Worm (Caenorhabditis elegans): ENCODE measurements around the gene clec-266.

Gene clec-266

ce11 chrX:6593178-6593786 is 29.4 kb downstream of the clec-266 start (continued):
- TF ChIP-seq tbx-7 (tag; optimal IDR thresholded peaks at IDR 0.05) = peak; percentile 31
- peak; percentile 77 for TF ChIP-seq ztf-16 (tag; optimal IDR thresholded peaks at IDR 0.05)
- peak; percentile 46 for TF ChIP-seq hlh-8 (tag; optimal IDR thresholded peaks at IDR 0.05)
- peak; percentile 82 for TF ChIP-seq C38D4.7 (GFP tag; optimal IDR thresholded peaks at IDR 0.05)
- peak; percentile 92 for TF ChIP-seq ref-2 (tag; optimal IDR thresholded peaks at IDR 0.05)
- peak; percentile 90 for TF ChIP-seq ceh-19 (GFP tag; optimal IDR thresholded peaks at IDR 0.05)
- no peak for TF ChIP-seq ama-1 (optimal IDR thresholded peaks at IDR 0.05)
- TF ChIP-seq fkh-10 (GFP tag; optimal IDR thresholded peaks at IDR 0.05) = peak; percentile 81
- peak; percentile 87 for TF ChIP-seq ceh-34 (tag; optimal IDR thresholded peaks at IDR 0.05)
- TF ChIP-seq rnt-1 (tag; optimal IDR thresholded peaks at IDR 0.05) = peak; percentile 79
- TF ChIP-seq ceh-14 (tag; optimal IDR thresholded peaks at IDR 0.05) = peak; percentile 81
- TF ChIP-seq unc-3 (GFP tag; conservative IDR thresholded peaks at IDR 0.05) = peak; percentile 89
- peak; percentile 80 for TF ChIP-seq unc-3 (tag; optimal IDR thresholded peaks at IDR 0.05)
- TF ChIP-seq unc-55 (GFP tag; optimal IDR thresholded peaks at IDR 0.05) = no peak
- TF ChIP-seq ceh-31 (tag; optimal IDR thresholded peaks at IDR 0.05) = peak; percentile 54
- peak; percentile 81 for TF ChIP-seq ceh-18 (tag; optimal IDR thresholded peaks at IDR 0.05)
- peak; percentile 84 for TF ChIP-seq unc-86 (tag; optimal IDR thresholded peaks at IDR 0.05)
- peak; percentile 60 for TF ChIP-seq zip-5 (tag; optimal IDR thresholded peaks at IDR 0.05)
- TF ChIP-seq T23F11.4 (GFP tag; optimal IDR thresholded peaks at IDR 0.05) = peak; percentile 79
- TF ChIP-seq ceh-9 (tag; optimal IDR thresholded peaks at IDR 0.05) = peak; percentile 61
- TF ChIP-seq ceh-30 (tag; optimal IDR thresholded peaks at IDR 0.05) = no peak
- TF ChIP-seq dve-1 (tag; optimal IDR thresholded peaks at IDR 0.05) = peak; percentile 66

- peak; percentile 59 for TF ChIP-seq rnt-1 (tag; optimal IDR thresholded peaks at IDR 0.05)
- no peak for TF ChIP-seq gmeb-2 (tag; optimal IDR thresholded peaks at IDR 0.05)
- TF ChIP-seq lim-6 (tag; optimal IDR thresholded peaks at IDR 0.05) = no peak
- TF ChIP-seq ceh-24 (tag; optimal IDR thresholded peaks at IDR 0.05) = no peak
- TF ChIP-seq elt-2 (tag; optimal IDR thresholded peaks at IDR 0.05) = no peak
- peak; percentile 76 for TF ChIP-seq ceh-18 (tag; optimal IDR thresholded peaks at IDR 0.05)
- peak; percentile 42 for TF ChIP-seq unc-55 (GFP tag; optimal IDR thresholded peaks at IDR 0.05)
Observed at ce11 chrX:6591674-6592073, 31.0 kb downstream of the clec-266 start.

ce11 chrX:6588495-6588894 is 34.2 kb downstream of the clec-266 start, which contains the start of gene fbxl-4:
TSS of gene fbxl-4 (plus strand) at chrX:6588795.
- TF ChIP-seq ceh-22 (tag; optimal IDR thresholded peaks at IDR 0.05) (no peak), nfya-1 (tag; optimal IDR thresholded peaks at IDR 0.05) (no peak)

DNA sequence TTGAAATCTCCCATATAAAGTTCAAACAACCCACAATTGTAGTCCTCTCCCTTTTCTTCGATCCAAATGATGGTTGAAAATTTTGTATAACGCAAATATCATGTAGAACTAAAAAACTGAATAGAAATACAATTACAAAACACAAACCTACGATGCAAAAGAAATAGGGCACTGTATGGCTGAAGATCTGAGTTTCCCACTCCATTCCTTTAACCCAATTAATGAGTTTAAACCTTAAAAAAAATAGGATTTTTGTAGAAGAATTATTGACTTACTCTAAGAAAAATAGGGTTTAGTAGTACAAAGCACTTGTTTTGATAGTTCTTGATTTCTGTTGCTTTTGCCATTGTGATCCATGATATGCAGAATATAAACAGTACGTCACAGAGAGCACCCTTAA is 39.3 kb downstream of the clec-266 start:
- no peak for TF ChIP-seq nfya-1 (tag; optimal IDR thresholded peaks at IDR 0.05)
- no peak for TF ChIP-seq hlh-15 (tag; optimal IDR thresholded peaks at IDR 0.05)
- no peak for TF ChIP-seq fax-1 (tag; optimal IDR thresholded peaks at IDR 0.05)
- TF ChIP-seq hlh-6 (tag; optimal IDR thresholded peaks at IDR 0.05) = no peak
- no peak for TF ChIP-seq che-1 (tag; optimal IDR thresholded peaks at IDR 0.05)

- TF ChIP-seq ceh-18 (tag; optimal IDR thresholded peaks at IDR 0.05) (no peak), lim-6 (tag; optimal IDR thresholded peaks at IDR 0.05) (no peak), unc-86 (tag; optimal IDR thresholded peaks at IDR 0.05) (no peak), ceh-6 (GFP tag; optimal IDR thresholded peaks at IDR 0.05) (no peak), fkh-6 (tag; optimal IDR thresholded peaks at IDR 0.05) (no peak), ceh-24 (tag; optimal IDR thresholded peaks at IDR 0.05) (no peak), ahr-1 (tag; optimal IDR thresholded peaks at IDR 0.05) (no peak), dmd-4 (tag; optimal IDR thresholded peaks at IDR 0.05; ENCODE audit: borderline replicate concordance) (no peak), ttx-3 (tag; optimal IDR thresholded peaks at IDR 0.05) (no peak), T23F11.4 (GFP tag; optimal IDR thresholded peaks at IDR 0.05) (no peak), pat-9 (tag; optimal IDR thresholded peaks at IDR 0.05) (no peak)
Observed at ce11 chrX:6575992-6576391, 46.7 kb downstream of the clec-266 start.
